Worm (Caenorhabditis elegans) whole organism, L2 larva: Measurements from ENCODE around the gene Y108F1.5.

Experiments
- dmd-4 ChIP-seq: sonication (generic microtip); optimal IDR thresholded peaks from 2 replicates; lab custom pipeline; 2017; ENCODE audit warnings: missing biosample characterization, missing genetic modification characterization
- lin-39 ChIP-seq: fragments of 150-350 bp; optimal IDR thresholded peaks from 2 replicates; lab custom pipeline; 2014; ENCODE audit warnings: missing biosample characterization, missing genetic modification reagents, missing genetic modification characterization
- skn-1 ChIP-seq: sonication (generic microtip); optimal IDR thresholded peaks from 2 replicates; lab custom pipeline; 2017; ENCODE audit warnings: missing biosample characterization, missing genetic modification characterization

- TF ChIP-seq dmd-4: no peak
- TF ChIP-seq skn-1 (tag; lab: Kevin White, UChicago): no peak
- no peak for TF ChIP-seq lin-39
Measured at ce11 chrX:295726-296125, 21.9 kb upstream of the Y108F1.5 start.
